Fruit fly (Drosophila melanogaster): ENCODE results near the gene Dlip1.

Gene Dlip1

dm6 chrX:9141219-9141618 is 17.2 kb upstream of the Dlip1 start (continued):
- TF ChIP-seq lz (GFP tag; optimal IDR thresholded peaks at IDR 0.05) (peak; percentile 63), Blimp-1 (GFP tag; optimal IDR thresholded peaks at IDR 0.05) (peak; percentile 34), Sox102F (GFP tag; optimal IDR thresholded peaks at IDR 0.05) (peak; percentile 59), CG11902 (GFP tag; optimal IDR thresholded peaks at IDR 0.05) (peak; percentile 63), CG34406 (GFP tag; optimal IDR thresholded peaks at IDR 0.05) (peak; percentile 50), net (GFP tag; optimal IDR thresholded peaks at IDR 0.05) (peak; percentile 74), salr (GFP tag; optimal IDR thresholded peaks at IDR 0.05) (peak; percentile 26 to 69), Lpt (GFP tag; optimal IDR thresholded peaks at IDR 0.05) (peak; percentile 56), CG1621 (tag; optimal IDR thresholded peaks at IDR 0.05) (peak; percentile 79), OdsH (GFP tag; optimal IDR thresholded peaks at IDR 0.05) (peak; percentile 68), CG16779 (tag; optimal IDR thresholded peaks at IDR 0.05) (no peak), CG8119 (GFP tag; IDR thresholded peaks at IDR 0.05) (peak; percentile 81), fd59A (GFP tag; optimal IDR thresholded peaks at IDR 0.05) (peak; percentile 71), CG7368 (GFP tag; optimal IDR thresholded peaks at IDR 0.05) (peak; percentile 80), eg (GFP tag; IDR thresholded peaks at IDR 0.05) (peak; percentile 91), CG3032 (tag; optimal IDR thresholded peaks at IDR 0.05) (peak; percentile 77), Gug (GFP tag; IDR thresholded peaks at IDR 0.05) (peak; percentile 73), topi (GFP tag; optimal IDR thresholded peaks at IDR 0.05) (peak; percentile 65), CG6276 (GFP tag; optimal IDR thresholded peaks at IDR 0.05) (no peak)

dm6 chrX:9142224-9142802 is 16.1 kb upstream of the Dlip1 start, which contains the start of gene CG7065:
TSS of gene CG7065 (plus strand) at chrX:9142493.
- no peak for TF ChIP-seq CG7368 (GFP tag; optimal IDR thresholded peaks at IDR 0.05)
- TF ChIP-seq topi (GFP tag; optimal IDR thresholded peaks at IDR 0.05), result peak; percentile 2
- TF ChIP-seq Sox14 (GFP tag; optimal IDR thresholded peaks at IDR 0.05), result peak; percentile 8
- TF ChIP-seq Eip78C (GFP tag), result peak; percentile 27

- TF ChIP-seq CG6808 (GFP tag; optimal IDR thresholded peaks at IDR 0.05) (no peak), lz (GFP tag; optimal IDR thresholded peaks at IDR 0.05) (peak; percentile 6), topi (GFP tag; optimal IDR thresholded peaks at IDR 0.05) (peak; percentile 4), Eip78C (GFP tag) (peak; percentile 64), esn (GFP tag; optimal IDR thresholded peaks at IDR 0.05) (peak; percentile 14), Hr38 (GFP tag; optimal IDR thresholded peaks at IDR 0.05) (no peak)
Observed at dm6 chrX:9148989-9149522, 9.4 kb upstream of the Dlip1 start, which contains the start of the genes fh and Bap111. TSS of gene fh (minus strand) at chrX:9149071. TSS of gene Bap111 (plus strand) at chrX:9149309.

dm6 chrX:9152127-9152598 is 6.3 kb upstream of the Dlip1 start:
- TF ChIP-seq Sox14 (GFP tag; optimal IDR thresholded peaks at IDR 0.05) (peak; percentile 61), CG32006 (GFP tag; optimal IDR thresholded peaks at IDR 0.05) (peak; percentile 42), Ets96B (tag; optimal IDR thresholded peaks at IDR 0.05) (no peak), Sox15 (GFP tag; optimal IDR thresholded peaks at IDR 0.05) (no peak), esn (GFP tag; optimal IDR thresholded peaks at IDR 0.05) (peak; percentile 49), Eip78C (GFP tag) (peak; percentile 80), net (GFP tag; optimal IDR thresholded peaks at IDR 0.05) (peak; percentile 29), CG1621 (tag; optimal IDR thresholded peaks at IDR 0.05) (peak; percentile 47), CG8319 (GFP tag; optimal IDR thresholded peaks at IDR 0.05) (no peak), CG16779 (tag; optimal IDR thresholded peaks at IDR 0.05) (peak; percentile 53), topi (GFP tag; optimal IDR thresholded peaks at IDR 0.05) (peak; percentile 24), CG6792 (GFP tag; optimal IDR thresholded peaks at IDR 0.05) (peak; percentile 2), Hr39 (GFP tag; optimal IDR thresholded peaks at IDR 0.05) (no peak), CG6854 (GFP tag; optimal IDR thresholded peaks at IDR 0.05) (peak; percentile 22), Hr38 (GFP tag; optimal IDR thresholded peaks at IDR 0.05) (no peak), CG10669 (GFP tag; optimal IDR thresholded peaks at IDR 0.05) (no peak), CG4318 (GFP tag; optimal IDR thresholded peaks at IDR 0.05) (no peak), CG8119 (GFP tag; IDR thresholded peaks at IDR 0.05) (peak; percentile 63), Ets21C (GFP tag; optimal IDR thresholded peaks at IDR 0.05) (no peak), dsx (GFP tag; optimal IDR thresholded peaks at IDR 0.05; ENCODE audit: poor library complexity, severe bottlenecking) (peak; percentile 4), Sox102F (GFP tag; optimal IDR thresholded peaks at IDR 0.05) (no peak), fkh (GFP tag; optimal IDR thresholded peaks at IDR 0.05) (peak; percentile 92), vri (GFP tag; optimal IDR thresholded peaks at IDR 0.05) (peak; percentile 83), Hr4 (GFP tag; optimal IDR thresholded peaks at IDR 0.05) (no peak), Eip75B (GFP tag; optimal IDR thresholded peaks at IDR 0.05) (peak; percentile 21), CG11762 (GFP tag; optimal IDR thresholded peaks at IDR 0.05; ENCODE audit: insufficient read depth) (peak; percentile 9), ss (GFP tag; optimal IDR thresholded peaks at IDR 0.05) (peak; percentile 59 to 73), CG10631 (GFP tag; optimal IDR thresholded peaks at IDR 0.05) (no peak)
